Worm (Caenorhabditis elegans) whole organism, mixed stage, embryonic: ENCODE data around the gene F38E11.6.

Source experiments
- M03D4.4 ChIP-seq: sonication (generic microtip); optimal IDR thresholded peaks from 2 replicates; lab custom pipeline; 2017; ENCODE audit warnings: mild to moderate bottlenecking, missing genetic modification characterization, missing compliant biosample characterization
- bed-3 ChIP-seq: fragments of 200-800 bp; sonication (Bioruptor generic); optimal IDR thresholded peaks from 3 replicates; lab custom pipeline; 2018; ENCODE audit warnings: mild to moderate bottlenecking, missing genetic modification characterization, moderate library complexity, missing compliant biosample characterization
- blmp-1 ChIP-seq: fragments of 150-350 bp; optimal IDR thresholded peaks from 2 replicates; lab custom pipeline; 2014; ENCODE audit warnings: missing biosample characterization, missing genetic modification characterization
- ceh-39 ChIP-seq: fragments of 150-350 bp; optimal IDR thresholded peaks from 2 replicates; lab custom pipeline; 2014; ENCODE audit warnings: missing biosample characterization, missing genetic modification characterization
- ceh-43 ChIP-seq: fragments of 200-800 bp; sonication (Bioruptor generic); optimal IDR thresholded peaks from 2 replicates; lab custom pipeline; 2018; ENCODE audit warnings: mild to moderate bottlenecking, missing genetic modification characterization, moderate library complexity, missing compliant biosample characterization
- ceh-83 ChIP-seq: fragments of 200-800 bp; sonication (Bioruptor generic); optimal IDR thresholded peaks from 2 replicates; lab custom pipeline; 2018; ENCODE audit warnings: mild to moderate bottlenecking, missing genetic modification characterization, missing compliant biosample characterization
- cnd-1 ChIP-seq: fragments of 200-800 bp; sonication (Bioruptor generic); optimal IDR thresholded peaks from 2 replicates; lab custom pipeline; 2018; ENCODE audit warnings: mild to moderate bottlenecking, missing genetic modification characterization, missing compliant biosample characterization
- drap-1 ChIP-seq: fragments of 200-800 bp; sonication (Bioruptor generic); optimal IDR thresholded peaks from 3 replicates; lab custom pipeline; 2018; ENCODE audit warnings: mild to moderate bottlenecking, missing genetic modification characterization, missing compliant biosample characterization
- elt-1 ChIP-seq: sonication (generic microtip); optimal IDR thresholded peaks from 2 replicates; lab custom pipeline; 2017; ENCODE audit warnings: missing genetic modification characterization, mild to moderate bottlenecking, missing compliant biosample characterization, antibody characterized with exemption, moderate library complexity, borderline replicate concordance; ENCODE audit not compliant: insufficient read depth
- elt-3 ChIP-seq: fragments of 150-350 bp; optimal IDR thresholded peaks from 2 replicates; lab custom pipeline; 2014; ENCODE audit warnings: missing biosample characterization, missing genetic modification characterization
- ham-2 ChIP-seq: fragments of 200-800 bp; sonication (Bioruptor generic); optimal IDR thresholded peaks from 2 replicates; lab custom pipeline; 2018; ENCODE audit warnings: mild to moderate bottlenecking, missing genetic modification characterization, missing compliant biosample characterization
- hlh-1 ChIP-seq: fragments of 150-350 bp; optimal IDR thresholded peaks from 2 replicates; lab custom pipeline; 2014; ENCODE audit warnings: missing biosample characterization, missing genetic modification reagents, missing genetic modification characterization
- lin-13 ChIP-seq: fragments of 150-350 bp; optimal IDR thresholded peaks from 2 replicates; lab custom pipeline; 2014; ENCODE audit warnings: missing biosample characterization, missing genetic modification characterization
- lin-32 ChIP-seq: fragments of 200-800 bp; sonication (Bioruptor generic); optimal IDR thresholded peaks from 2 replicates; lab custom pipeline; 2018; ENCODE audit warnings: mild to moderate bottlenecking, missing genetic modification characterization, missing compliant biosample characterization
- lsy-2 ChIP-seq: fragments of 150-350 bp; optimal IDR thresholded peaks from 2 replicates; lab custom pipeline; 2014; ENCODE audit warnings: missing biosample characterization, missing genetic modification characterization
- mab-5 ChIP-seq: fragments of 150-350 bp; optimal IDR thresholded peaks from 2 replicates; lab custom pipeline; 2014; ENCODE audit warnings: missing biosample characterization, missing genetic modification characterization
- mep-1 ChIP-seq: fragments of 150-350 bp; optimal IDR thresholded peaks from 2 replicates; lab custom pipeline; 2017; ENCODE audit warnings: missing biosample characterization, missing genetic modification reagents, missing genetic modification characterization, inconsistent platforms
- mls-2 ChIP-seq: sonication (generic microtip); optimal IDR thresholded peaks from 2 replicates; lab custom pipeline; 2016; ENCODE audit warnings: mild to moderate bottlenecking, missing genetic modification characterization, moderate library complexity, missing compliant biosample characterization
- nhr-12 ChIP-seq: fragments of 150-350 bp; optimal IDR thresholded peaks from 2 replicates; lab custom pipeline; 2014; ENCODE audit warnings: missing biosample characterization, missing genetic modification characterization
- nhr-2 ChIP-seq: fragments of 150-350 bp; optimal IDR thresholded peaks from 2 replicates; lab custom pipeline; 2014; ENCODE audit warnings: missing biosample characterization, missing genetic modification characterization
- nhr-237 ChIP-seq: fragments of 150-350 bp; optimal IDR thresholded peaks from 2 replicates; lab custom pipeline; 2014; ENCODE audit warnings: missing biosample characterization, missing genetic modification characterization
- nhr-76 ChIP-seq: sonication (generic microtip); optimal IDR thresholded peaks from 2 replicates; lab custom pipeline; 2017; ENCODE audit warnings: missing biosample characterization, missing genetic modification characterization
- pha-4 ChIP-seq: fragments of 150-350 bp; optimal IDR thresholded peaks from 2 replicates; lab custom pipeline; 2018; ENCODE audit warnings: missing biosample characterization, missing genetic modification reagents, missing genetic modification characterization
- sem-2 ChIP-seq: fragments of 200-800 bp; sonication (Bioruptor generic); optimal IDR thresholded peaks from 2 replicates; lab custom pipeline; 2018; ENCODE audit warnings: mild to moderate bottlenecking, missing genetic modification characterization, missing compliant biosample characterization
- snpc-4 ChIP-seq: fragments of 150-350 bp; optimal IDR thresholded peaks from 2 replicates; lab custom pipeline; 2014; ENCODE audit warnings: missing biosample characterization, missing genetic modification characterization
- sptf-1 ChIP-seq: sonication (generic microtip); optimal IDR thresholded peaks from 2 replicates; lab custom pipeline; 2017; ENCODE audit warnings: mild to moderate bottlenecking, missing genetic modification characterization, moderate library complexity, missing compliant biosample characterization
- tbx-8 ChIP-seq: fragments of 200-800 bp; sonication (Bioruptor generic); optimal IDR thresholded peaks from 2 replicates; lab custom pipeline; 2018; ENCODE audit warnings: mild to moderate bottlenecking, missing genetic modification characterization, moderate library complexity, missing compliant biosample characterization
- unc-120 ChIP-seq: sonication (generic microtip); optimal IDR thresholded peaks from 2 replicates; lab custom pipeline; 2017; ENCODE audit warnings: missing genetic modification characterization, missing compliant biosample characterization; ENCODE audit not compliant: poor library complexity, severe bottlenecking
- unc-39 ChIP-seq: fragments of 150-350 bp; optimal IDR thresholded peaks from 2 replicates; lab custom pipeline; 2014; ENCODE audit warnings: missing biosample characterization, missing genetic modification characterization
- zip-8 ChIP-seq: fragments of 150-350 bp; optimal IDR thresholded peaks from 2 replicates; lab custom pipeline; 2014; ENCODE audit warnings: missing biosample characterization, missing genetic modification characterization

Gene F38E11.6

ce11 chrIV:9432327-9432726, 35.0 kb downstream of the F38E11.6 start:
- TF ChIP-seq pha-4 (tag; lab: Kevin White, UChicago) (no peak), mls-2 (tag; lab: Kevin White, UChicago) (no peak), tbx-8 (GFP tag; lab: Kevin White, UChicago) (no peak), mep-1 (tag; lab: Kevin White, UChicago) (no peak), drap-1 (GFP tag; lab: Kevin White, UChicago) (no peak), bed-3 (no peak), unc-120 (no peak), mab-5 (tag; lab: Kevin White, UChicago) (no peak), cnd-1 (no peak), blmp-1 (tag; lab: Kevin White, UChicago) (no peak), snpc-4 (tag; lab: Kevin White, UChicago) (no peak), ham-2 (GFP tag; lab: Kevin White, UChicago) (no peak)
- TF ChIP-seq, all 35 proteins: peak for 0

ce11 chrIV:9427959-9428358, 39.4 kb downstream of the F38E11.6 start, which contains the start of gene F59B8.1:
Gene F59B8.1 (plus strand): TSS chrIV:9428259.
- TF ChIP-seq nhr-76 (tag; lab: Kevin White, UChicago) (no peak), nhr-237 (tag; lab: Kevin White, UChicago) (no peak)

DNA sequence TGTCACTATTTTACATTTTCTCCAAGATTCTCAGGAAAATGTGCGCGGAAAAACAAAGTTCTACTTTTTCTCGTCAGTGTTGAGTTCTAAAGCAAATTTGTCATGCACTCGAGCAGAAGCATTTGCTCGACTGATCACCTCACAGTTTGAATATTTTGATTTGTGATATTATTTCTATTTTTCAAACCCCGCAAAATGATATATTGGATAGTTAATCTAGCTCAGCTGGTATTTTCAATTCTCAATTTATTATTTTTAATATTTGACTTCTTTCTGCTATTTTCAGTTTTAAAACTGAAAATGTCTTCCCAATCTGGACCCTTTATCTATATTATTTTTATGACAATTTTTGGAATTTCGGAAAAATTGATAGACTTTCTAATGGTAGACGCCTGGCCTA, 44.2 kb downstream of the F38E11.6 start, which contains the start of gene srxa-2:
TSS of gene srxa-2 (plus strand) at position 301 of the 400 bp plus-strand sequence.
- TF ChIP-seq lin-32 (GFP tag; lab: Kevin White, UChicago) (no peak), nhr-76 (tag; lab: Kevin White, UChicago) (no peak), sptf-1 (no peak), lsy-2 (tag; lab: Kevin White, UChicago) (no peak), mls-2 (tag; lab: Kevin White, UChicago) (no peak), M03D4.4 (tag; lab: Kevin White, UChicago) (no peak), mab-5 (tag; lab: Kevin White, UChicago) (no peak), nhr-237 (tag; lab: Kevin White, UChicago) (no peak), hlh-1 (tag; lab: Kevin White, UChicago) (no peak), ceh-43 (GFP tag; lab: Kevin White, UChicago) (no peak), elt-1 (tag; lab: Kevin White, UChicago) (no peak)

DNA sequence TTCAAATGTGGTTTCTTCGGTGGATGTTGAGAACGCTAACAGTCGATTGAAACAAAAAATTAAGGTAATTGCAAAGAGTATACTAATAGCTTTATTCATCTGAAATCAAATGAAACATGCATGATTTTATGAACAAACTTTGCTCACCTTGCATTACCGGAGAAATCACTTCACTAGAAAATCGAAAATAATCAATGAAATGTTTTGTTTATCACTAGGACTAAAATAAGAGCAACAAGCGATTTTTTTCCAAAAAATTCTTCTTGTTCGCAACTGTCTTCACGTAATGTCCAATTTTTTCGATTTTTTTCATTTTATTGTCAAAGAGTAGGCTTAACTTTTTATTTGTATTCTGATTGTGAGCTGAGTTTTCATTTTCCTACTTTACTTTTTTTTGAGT, 44.9 kb downstream of the F38E11.6 start, which contains the start of gene F56D5.9:
TSS of gene F56D5.9 (minus strand) at position 101 of the 400 bp plus-strand sequence.
- no peak for TF ChIP-seq nhr-12
- no peak for TF ChIP-seq ceh-83 (GFP tag; lab: Kevin White, UChicago)
- no peak for TF ChIP-seq zip-8 (tag; lab: Kevin White, UChicago)
- TF ChIP-seq nhr-237 (tag; lab: Kevin White, UChicago): no peak
- TF ChIP-seq ceh-39: no peak
- no peak for TF ChIP-seq unc-39 (tag; lab: Kevin White, UChicago)
- no peak for TF ChIP-seq ham-2 (GFP tag; lab: Kevin White, UChicago)
- TF ChIP-seq mab-5 (tag; lab: Kevin White, UChicago): no peak
- TF ChIP-seq pha-4 (tag; lab: Kevin White, UChicago): no peak
- TF ChIP-seq snpc-4 (tag; lab: Kevin White, UChicago): no peak
- no peak for TF ChIP-seq M03D4.4 (tag; lab: Kevin White, UChicago)
- no peak for TF ChIP-seq elt-3 (tag; lab: Kevin White, UChicago)
- no peak for TF ChIP-seq mep-1 (tag; lab: Kevin White, UChicago)
- no peak for TF ChIP-seq ceh-43 (GFP tag; lab: Kevin White, UChicago)
- no peak for TF ChIP-seq sem-2 (GFP tag; lab: Kevin White, UChicago)
- TF ChIP-seq drap-1 (GFP tag; lab: Kevin White, UChicago): no peak
- TF ChIP-seq nhr-2 (tag; lab: Kevin White, UChicago): no peak
- TF ChIP-seq tbx-8 (GFP tag; lab: Kevin White, UChicago): no peak
- no peak for TF ChIP-seq lin-13 (tag; lab: Kevin White, UChicago)
- no peak for TF ChIP-seq cnd-1
